Fruit fly (Drosophila melanogaster): ENCODE data around the gene CG11563.

The CG11563 gene

DNA sequence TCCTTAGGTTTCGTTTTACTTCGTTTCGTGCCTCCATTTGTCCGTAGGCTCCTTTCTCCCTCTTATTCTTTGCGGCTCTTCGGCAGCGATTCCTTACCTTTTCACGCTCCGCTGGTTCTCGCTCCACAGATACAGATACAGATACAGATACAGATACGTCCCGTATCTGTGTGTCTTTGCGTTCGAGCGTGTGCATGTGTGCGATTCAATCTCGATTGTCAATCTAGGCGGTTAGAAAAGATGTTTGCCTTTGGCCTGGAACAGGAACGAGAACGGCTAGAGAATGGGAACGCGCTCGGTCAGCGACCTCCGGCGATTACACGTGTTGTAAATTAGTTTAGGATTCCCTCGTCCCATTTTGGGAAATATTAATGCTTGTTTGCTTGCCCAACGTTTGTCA is 46.4 kb upstream of the CG11563 start:
- TF ChIP-seq pros (GFP tag; optimal IDR thresholded peaks at IDR 0.05) (peak; percentile 95), chn (GFP tag; optimal IDR thresholded peaks at IDR 0.05) (peak; percentile 11), CG16863 (GFP tag; optimal IDR thresholded peaks at IDR 0.05) (no peak), CG32767 (GFP tag; IDR thresholded peaks at IDR 0.05) (0 out of 2 replicates have a peak, but pooled peaks have one; percentile 15), cg (GFP tag; optimal IDR thresholded peaks at IDR 0.05) (peak; percentile 86), CG3838 (GFP tag; optimal IDR thresholded peaks at IDR 0.05) (no peak), CG15696 (tag; optimal IDR thresholded peaks at IDR 0.05) (peak; percentile 11), sens (GFP tag) (peak; percentile 53), bcd (GFP tag; optimal IDR thresholded peaks at IDR 0.05) (no peak), dmrt11E (tag; optimal IDR thresholded peaks at IDR 0.05) (peak; percentile 11), CG15479 (GFP tag; optimal IDR thresholded peaks at IDR 0.05) (peak; percentile 61), dm (GFP tag; optimal IDR thresholded peaks at IDR 0.05) (peak; percentile 1), Deaf1 (tag; optimal IDR thresholded peaks at IDR 0.05) (peak; percentile 8), pfk (GFP tag; optimal IDR thresholded peaks at IDR 0.05) (peak; percentile 87), CG8281 (tag; optimal IDR thresholded peaks at IDR 0.05) (peak; percentile 30), kni (GFP tag; optimal IDR thresholded peaks at IDR 0.05) (peak; percentile 95), zfh1 (GFP tag; IDR thresholded peaks at IDR 0.05) (0 out of 3 replicates have a peak, but pooled peaks have one; percentile 11), chm (GFP tag; IDR thresholded peaks at IDR 0.05) (peak; percentile 58; the same call in 1 of the 2 replicates), twi (tag; optimal IDR thresholded peaks at IDR 0.05) (peak; percentile 85), tll (GFP tag; optimal IDR thresholded peaks at IDR 0.05) (peak in 1 of 2 experiments; percentile 24), CG17829 (tag; optimal IDR thresholded peaks at IDR 0.05) (peak; percentile 9), danr (GFP tag; IDR thresholded peaks at IDR 0.05) (no peak), grn (GFP tag; optimal IDR thresholded peaks at IDR 0.05) (peak; percentile 93), ac (GFP tag; optimal IDR thresholded peaks at IDR 0.05) (peak; percentile 21), crp (GFP tag; optimal IDR thresholded peaks at IDR 0.05) (no peak), eyg (GFP tag; optimal IDR thresholded peaks at IDR 0.05) (no peak), D (optimal IDR thresholded peaks at IDR 0.05) (peak; percentile 24), D (GFP tag; optimal IDR thresholded peaks at IDR 0.05) (no peak)

dm6 chr3R:31696664-31697063 is 40.2 kb upstream of the CG11563 start:
- TF ChIP-seq CG31388 (GFP tag; optimal IDR thresholded peaks at IDR 0.05) (no peak), Trl (optimal IDR thresholded peaks at IDR 0.05) (no peak), Trl (GFP tag; optimal IDR thresholded peaks at IDR 0.05) (no peak), Hsf (GFP tag; optimal IDR thresholded peaks at IDR 0.05) (peak; percentile 17), CG11093 (GFP tag; IDR thresholded peaks at IDR 0.05) (no peak), CG12236 (GFP tag; optimal IDR thresholded peaks at IDR 0.05) (no peak), Mes4 (GFP tag; optimal IDR thresholded peaks at IDR 0.05) (no peak), sens-2 (GFP tag; IDR thresholded peaks at IDR 0.05) (no peak), Hmr (GFP tag; optimal IDR thresholded peaks at IDR 0.05) (no peak), D19B (GFP tag; optimal IDR thresholded peaks at IDR 0.05) (no peak), CG3838 (GFP tag; optimal IDR thresholded peaks at IDR 0.05) (no peak), CG15479 (GFP tag; optimal IDR thresholded peaks at IDR 0.05) (no peak), CG16815 (GFP tag; optimal IDR thresholded peaks at IDR 0.05) (peak; percentile 31), Mad (GFP tag; optimal IDR thresholded peaks at IDR 0.05) (no peak), yki (optimal IDR thresholded peaks at IDR 0.05) (no peak), luna (GFP tag; optimal IDR thresholded peaks at IDR 0.05) (no peak), Ssrp (tag; optimal IDR thresholded peaks at IDR 0.05) (peak; percentile 7), CG17359 (tag; optimal IDR thresholded peaks at IDR 0.05) (no peak), Fer3 (tag; optimal IDR thresholded peaks at IDR 0.05) (no peak), CG8388 (GFP tag; optimal IDR thresholded peaks at IDR 0.05) (peak; percentile 24), Dad (GFP tag; optimal IDR thresholded peaks at IDR 0.05) (no peak), dpn (GFP tag; optimal IDR thresholded peaks at IDR 0.05) (no peak), wdn (GFP tag; IDR thresholded peaks at IDR 0.05) (no peak), ac (GFP tag; optimal IDR thresholded peaks at IDR 0.05) (no peak), vvl (GFP tag; IDR thresholded peaks at IDR 0.05) (no peak), aop (GFP tag; IDR thresholded peaks at IDR 0.05) (no peak), CG8359 (GFP tag; optimal IDR thresholded peaks at IDR 0.05; ENCODE audit: borderline replicate concordance) (no peak), Sox100B (GFP tag; optimal IDR thresholded peaks at IDR 0.05) (no peak)
